Fruit fly (Drosophila melanogaster) Kc167 (cell line): Measurements from ENCODE around the gene Alp1.

Experiments
- Myc ChIP-seq: fragments of >200 bp; optimal IDR thresholded peaks from 2 replicates; lab custom pipeline; 2017; ENCODE audit warnings: missing external identifiers
- Sin3A ChIP-seq: fragments of >200 bp; optimal IDR thresholded peaks from 2 replicates; lab custom pipeline; 2018; ENCODE audit warnings: missing external identifiers
- h ChIP-seq: fragments of >200 bp; optimal IDR thresholded peaks from 3 replicates; lab custom pipeline; 2018; ENCODE audit warnings: missing external identifiers
- psq ChIP-seq: fragments of >200 bp; optimal IDR thresholded peaks from 2 replicates; lab custom pipeline; 2017; ENCODE audit warnings: missing external identifiers
- ttk ChIP-seq: sonication (Bioruptor generic); optimal IDR thresholded peaks from 2 replicates; lab custom pipeline; 2017; ENCODE audit warnings: missing external identifiers

- TF ChIP-seq h (no peak), psq (lab: Kevin White, UChicago) (no peak), ttk (lab: Kevin White, UChicago) (no peak), Sin3A (lab: Kevin White, UChicago) (no peak), Myc (lab: Kevin White, UChicago) (no peak)
Measured at dm6 chr3L:21427490-21427889, 17.1 kb downstream of the Alp1 start, which contains the start of gene CG33288.
